Worm (Caenorhabditis elegans) whole organism, late embryonic: Measurements from ENCODE around the gene npax-3.

Source experiments
- C08G9.2 ChIP-seq: sonication (generic microtip); optimal IDR thresholded peaks from 2 replicates; lab custom pipeline; 2016; ENCODE audit warnings: mild to moderate bottlenecking, missing genetic modification characterization, moderate library complexity, missing compliant biosample characterization
- C38D4.7 ChIP-seq: fragments of 200-800 bp; sonication (Bioruptor generic); optimal IDR thresholded peaks from 2 replicates; lab custom pipeline; 2018; ENCODE audit warnings: mild to moderate bottlenecking, missing genetic modification characterization, moderate library complexity, missing compliant biosample characterization
- K02D7.2 ChIP-seq: sonication (generic microtip); optimal IDR thresholded peaks from 2 replicates; lab custom pipeline; 2017; ENCODE audit warnings: mild to moderate bottlenecking, missing genetic modification characterization, missing compliant biosample characterization
- K09A11.1 ChIP-seq: sonication (generic microtip); optimal IDR thresholded peaks from 2 replicates; lab custom pipeline; 2017; ENCODE audit warnings: antibody characterized with exemption, mild to moderate bottlenecking, missing genetic modification characterization, missing compliant biosample characterization; ENCODE audit not compliant: insufficient read depth
- T23F11.4 ChIP-seq: fragments of 200-800 bp; sonication (Bioruptor generic); optimal IDR thresholded peaks from 2 replicates; lab custom pipeline; 2018; ENCODE audit warnings: mild to moderate bottlenecking, missing genetic modification characterization, missing compliant biosample characterization
- ceh-30 ChIP-seq: fragments of 150-350 bp; optimal IDR thresholded peaks from 2 replicates; lab custom pipeline; 2014; ENCODE audit warnings: missing biosample characterization, missing genetic modification characterization
- ceh-31 ChIP-seq: sonication (generic microtip); optimal IDR thresholded peaks from 2 replicates; lab custom pipeline; 2016; ENCODE audit warnings: missing genetic modification characterization, missing compliant biosample characterization
- ceh-6 ChIP-seq: fragments of 200-800 bp; sonication (Bioruptor generic); optimal IDR thresholded peaks from 2 replicates; lab custom pipeline; 2018; ENCODE audit warnings: mild to moderate bottlenecking, missing genetic modification characterization, missing compliant biosample characterization
- ceh-9 ChIP-seq: sonication (generic microtip); optimal IDR thresholded peaks from 2 replicates; lab custom pipeline; 2016; ENCODE audit warnings: mild to moderate bottlenecking, missing genetic modification characterization, inconsistent platforms, missing compliant biosample characterization
- dmd-4 ChIP-seq: sonication (generic microtip); optimal IDR thresholded peaks from 2 replicates; lab custom pipeline; 2016; ENCODE audit warnings: borderline replicate concordance, missing genetic modification characterization, missing compliant biosample characterization
- elt-2 ChIP-seq: sonication (generic microtip); optimal IDR thresholded peaks from 2 replicates; lab custom pipeline; 2016; ENCODE audit warnings: missing genetic modification reagents, missing genetic modification characterization, missing compliant biosample characterization
- ets-4 ChIP-seq: sonication (generic microtip); optimal IDR thresholded peaks from 2 replicates; lab custom pipeline; 2016; ENCODE audit warnings: missing genetic modification characterization, missing compliant biosample characterization
- eyg-1 ChIP-seq: sonication (generic microtip); optimal IDR thresholded peaks from 2 replicates; lab custom pipeline; 2016; ENCODE audit warnings: missing genotype, missing genetic modification characterization, missing compliant biosample characterization
- fax-1 ChIP-seq: sonication (generic microtip); optimal IDR thresholded peaks from 2 replicates; lab custom pipeline; 2016; ENCODE audit warnings: missing genotype, missing genetic modification characterization, missing compliant biosample characterization
- fkh-10 ChIP-seq: fragments of 150-350 bp; optimal IDR thresholded peaks from 2 replicates; lab custom pipeline; 2014; ENCODE audit warnings: missing biosample characterization, missing genetic modification reagents, missing genetic modification characterization
- gmeb-2 ChIP-seq: sonication (generic microtip); optimal IDR thresholded peaks from 2 replicates; lab custom pipeline; 2016; ENCODE audit warnings: missing genetic modification characterization, inconsistent platforms, missing compliant biosample characterization
- hlh-13 ChIP-seq: fragments of 200-800 bp; sonication (Bioruptor generic); optimal IDR thresholded peaks from 2 replicates; lab custom pipeline; 2018; ENCODE audit warnings: mild to moderate bottlenecking, missing genetic modification characterization, missing compliant biosample characterization
- hlh-15 ChIP-seq: sonication (generic microtip); optimal IDR thresholded peaks from 2 replicates; lab custom pipeline; 2016; ENCODE audit warnings: missing genetic modification characterization, missing compliant biosample characterization
- hlh-30 ChIP-seq: sonication (generic microtip); optimal IDR thresholded peaks from 2 replicates; lab custom pipeline; 2017; ENCODE audit warnings: antibody characterized with exemption, missing genetic modification characterization, missing compliant biosample characterization; ENCODE audit not compliant: insufficient read depth
- hlh-6 ChIP-seq: sonication (generic microtip); optimal IDR thresholded peaks from 2 replicates; lab custom pipeline; 2016; ENCODE audit warnings: missing genotype, missing genetic modification characterization, missing compliant biosample characterization
- madf-2 ChIP-seq: sonication (generic microtip); optimal IDR thresholded peaks from 2 replicates; lab custom pipeline; 2017; ENCODE audit warnings: missing genetic modification characterization, missing compliant biosample characterization
- npax-4 ChIP-seq: sonication (generic microtip); optimal IDR thresholded peaks from 2 replicates; lab custom pipeline; 2016; ENCODE audit warnings: missing genetic modification characterization, missing compliant biosample characterization
- odd-2 ChIP-seq: sonication (generic microtip); optimal IDR thresholded peaks from 2 replicates; lab custom pipeline; 2017; ENCODE audit warnings: antibody characterized with exemption, mild to moderate bottlenecking, missing genetic modification characterization, missing compliant biosample characterization
- pat-9 ChIP-seq: fragments of 200-800 bp; sonication (Bioruptor generic); optimal IDR thresholded peaks from 2 replicates; lab custom pipeline; 2018; ENCODE audit warnings: mild to moderate bottlenecking, missing genetic modification characterization, moderate library complexity, missing compliant biosample characterization
- pqm-1 ChIP-seq: sonication (generic microtip); optimal IDR thresholded peaks from 2 replicates; lab custom pipeline; 2016; ENCODE audit warnings: missing genetic modification characterization, missing compliant biosample characterization
- rnt-1 ChIP-seq: sonication (generic microtip); optimal IDR thresholded peaks from 2 replicates; lab custom pipeline; 2016; ENCODE audit warnings: missing genetic modification characterization, missing compliant biosample characterization
- sdc-2 ChIP-seq: sonication (generic microtip); optimal IDR thresholded peaks from 2 replicates; lab custom pipeline; 2016; ENCODE audit warnings: missing genotype, missing genetic modification characterization, missing compliant biosample characterization
- tbx-2 ChIP-seq: sonication (generic microtip); optimal IDR thresholded peaks from 2 replicates; lab custom pipeline; 2016; ENCODE audit warnings: missing genetic modification characterization, missing compliant biosample characterization
- tbx-7 ChIP-seq: sonication (generic microtip); optimal IDR thresholded peaks from 2 replicates; lab custom pipeline; 2016; ENCODE audit warnings: missing genotype, missing genetic modification characterization, missing compliant biosample characterization
- ttx-3 ChIP-seq: sonication (generic microtip); optimal IDR thresholded peaks from 2 replicates; lab custom pipeline; 2016; ENCODE audit warnings: missing genetic modification reagents, missing genetic modification characterization, missing compliant biosample characterization
- unc-55 ChIP-seq: sonication (generic microtip); optimal IDR thresholded peaks from 2 replicates; lab custom pipeline; 2017; ENCODE audit warnings: missing biosample characterization, missing genetic modification reagents, missing genetic modification characterization

Gene npax-3

DNA sequence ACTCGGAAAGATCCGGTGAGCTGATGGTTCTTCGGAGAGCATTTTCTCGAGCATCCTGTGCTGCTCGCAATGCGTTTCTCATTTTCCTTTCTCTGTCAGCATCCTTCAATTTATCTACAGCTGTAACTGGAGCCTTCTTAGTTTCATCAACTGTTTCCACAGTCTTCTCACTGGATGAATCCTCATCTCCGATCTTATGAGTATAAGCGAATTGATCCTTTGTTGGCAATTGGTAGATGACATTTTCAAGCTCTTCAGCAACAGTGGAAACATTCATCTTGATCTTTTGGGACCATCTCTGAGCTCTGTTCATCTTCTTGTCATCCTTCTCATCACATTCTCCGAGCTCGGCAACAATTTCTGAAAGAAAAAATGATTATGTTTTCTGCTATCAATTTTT is 48.6 kb downstream of the npax-3 start:
- no peak for TF ChIP-seq C08G9.2 (tag; lab: Kevin White, UChicago)
- no peak for TF ChIP-seq tbx-7 (tag; lab: Kevin White, UChicago)
- TF ChIP-seq pat-9: no peak
- no peak for TF ChIP-seq hlh-30 (tag; lab: Kevin White, UChicago)
- TF ChIP-seq sdc-2: no peak
- no peak for TF ChIP-seq unc-55 (GFP tag; lab: Kevin White, UChicago)
- no peak for TF ChIP-seq ets-4 (tag; lab: Kevin White, UChicago)
- TF ChIP-seq ceh-30 (tag; lab: Kevin White, UChicago): no peak
- no peak for TF ChIP-seq madf-2 (tag; lab: Kevin White, UChicago)
- TF ChIP-seq K02D7.2 (tag; lab: Kevin White, UChicago): no peak
- no peak for TF ChIP-seq dmd-4 (tag; lab: Kevin White, UChicago)
- TF ChIP-seq fkh-10 (GFP tag; lab: Kevin White, UChicago): no peak
- no peak for TF ChIP-seq pqm-1
- no peak for TF ChIP-seq hlh-6 (tag; lab: Kevin White, UChicago)
- TF ChIP-seq ceh-6 (GFP tag; lab: Kevin White, UChicago): no peak
- TF ChIP-seq hlh-13: no peak

ce11 chrIV:10778582-10778981 is 49.4 kb downstream of the npax-3 start:
- TF ChIP-seq hlh-13 (no peak), unc-55 (GFP tag; lab: Kevin White, UChicago) (no peak), rnt-1 (no peak), T23F11.4 (GFP tag; lab: Kevin White, UChicago) (no peak), C38D4.7 (GFP tag; lab: Kevin White, UChicago) (no peak), ceh-6 (GFP tag; lab: Kevin White, UChicago) (no peak), tbx-2 (tag; lab: Kevin White, UChicago) (no peak), hlh-6 (tag; lab: Kevin White, UChicago) (no peak), hlh-15 (tag; lab: Kevin White, UChicago) (no peak), ets-4 (tag; lab: Kevin White, UChicago) (no peak), odd-2 (tag; lab: Kevin White, UChicago) (no peak), ttx-3 (tag; lab: Kevin White, UChicago) (no peak), eyg-1 (tag; lab: Kevin White, UChicago) (no peak), gmeb-2 (tag; lab: Kevin White, UChicago) (no peak)

DNA sequence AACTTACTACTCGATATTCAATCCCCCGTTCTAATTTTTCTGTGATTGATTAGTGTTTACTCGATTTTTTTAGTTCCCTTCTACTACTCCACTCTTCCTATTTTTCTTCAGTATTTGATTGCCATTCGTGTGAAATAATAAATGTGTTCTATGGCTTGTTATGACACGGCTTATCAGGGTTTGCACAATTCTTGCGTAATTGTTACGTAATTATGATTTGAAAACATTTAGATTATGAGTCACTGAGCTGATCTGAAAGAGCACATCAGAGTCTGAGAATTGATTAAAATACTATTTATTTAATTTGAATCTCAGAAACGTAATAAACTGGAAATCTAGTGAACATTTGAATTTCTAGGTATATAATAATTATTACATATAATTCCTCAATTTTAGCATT is 50.3 kb downstream of the npax-3 start:
- TF ChIP-seq elt-2 (tag; lab: Kevin White, UChicago) (peak; percentile 89), K09A11.1 (tag; lab: Kevin White, UChicago) (no peak)

DNA sequence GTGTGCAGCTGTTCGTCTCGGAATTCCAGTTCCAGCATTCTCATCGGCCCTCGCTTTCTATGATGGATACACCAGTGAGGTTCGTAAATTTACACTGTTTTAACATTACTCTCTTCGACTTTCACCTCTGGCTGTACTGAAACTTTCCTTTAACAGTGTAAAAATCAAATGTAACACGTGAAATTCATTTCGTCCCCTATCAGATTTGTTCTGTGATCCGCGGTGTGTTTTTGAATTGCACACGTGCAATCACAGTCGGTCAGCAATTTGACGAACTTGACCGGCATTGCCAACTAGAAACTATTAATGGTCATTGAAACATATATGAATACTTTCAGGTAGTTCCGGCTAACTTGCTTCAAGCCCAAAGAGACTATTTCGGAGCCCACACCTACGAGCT is 50.9 kb downstream of the npax-3 start:
- TF ChIP-seq rnt-1: no peak
- no peak for TF ChIP-seq ceh-9
- TF ChIP-seq fkh-10 (GFP tag; lab: Kevin White, UChicago): no peak
- TF ChIP-seq pat-9: no peak
- TF ChIP-seq npax-4 (tag; lab: Kevin White, UChicago): no peak
- TF ChIP-seq ceh-31 (tag; lab: Kevin White, UChicago): no peak
- no peak for TF ChIP-seq odd-2 (tag; lab: Kevin White, UChicago)
- TF ChIP-seq eyg-1 (tag; lab: Kevin White, UChicago): no peak
- no peak for TF ChIP-seq fax-1 (tag; lab: Kevin White, UChicago)
